Worm (Caenorhabditis elegans) whole organism, L1 larva: ENCODE measurements around the gene sulp-5.

Source experiments
- C04F5.9 ChIP-seq: sonication (generic microtip); optimal IDR thresholded peaks from 2 replicates; lab custom pipeline; 2016; ENCODE audit warnings: missing genetic modification characterization, missing compliant biosample characterization
- C16A3.4 ChIP-seq: fragments of 150-350 bp; optimal IDR thresholded peaks from 2 replicates; lab custom pipeline; 2014; ENCODE audit warnings: missing biosample characterization, missing genetic modification characterization
- C34B4.2 ChIP-seq: sonication (generic microtip); optimal IDR thresholded peaks from 2 replicates; lab custom pipeline; 2017; ENCODE audit warnings: mild to moderate bottlenecking, missing genetic modification characterization, missing compliant biosample characterization
- aly-2 ChIP-seq: fragments of 150-350 bp; optimal IDR thresholded peaks from 2 replicates; lab custom pipeline; 2014; ENCODE audit warnings: missing biosample characterization, missing genetic modification characterization
- blmp-1 ChIP-seq: fragments of 150-350 bp; optimal IDR thresholded peaks from 2 replicates; lab custom pipeline; 2014; ENCODE audit warnings: missing biosample characterization, missing genetic modification characterization
- ceh-63 ChIP-seq: fragments of 200-800 bp; sonication (Bioruptor generic); optimal IDR thresholded peaks from 2 replicates; lab custom pipeline; 2018; ENCODE audit warnings: mild to moderate bottlenecking, missing genetic modification characterization, missing compliant biosample characterization
- ceh-82 ChIP-seq, 3 experiments: fragments of 150-350 bp in 1 of 3; sonication (generic microtip) in 2 of 3; optimal IDR thresholded peaks; 2 replicates each; lab custom pipeline; 2014 to 2017; ENCODE audit warnings: missing biosample characterization in 3 of 3, missing genetic modification characterization in 3 of 3
- ceh-88 ChIP-seq: fragments of 200-800 bp; sonication (Bioruptor generic); IDR thresholded peaks from 2 replicates; pipeline ENCODE4 v1.3.6; 2022; ENCODE audit warnings: missing genetic modification characterization, missing compliant biosample characterization
- ceh-90 ChIP-seq: sonication (generic microtip); optimal IDR thresholded peaks from 2 replicates; lab custom pipeline; 2016; ENCODE audit warnings: missing genetic modification characterization, missing compliant biosample characterization
- dpl-1 ChIP-seq, 3 experiments: fragments of 150-350 bp in 2 of 3; sonication (generic microtip) in 1 of 3; optimal IDR thresholded peaks; 2 replicates each; lab custom pipeline; 2014 to 2017; ENCODE audit warnings: missing biosample characterization in 3 of 3, missing genetic modification characterization in 3 of 3, missing genetic modification reagents in 3 of 3
- efl-1 ChIP-seq, 4 experiments: fragments of 150-350 bp; optimal IDR thresholded peaks in 3 of 4; peaks in 1 of 4; 1 replicate in 1 of 4; 2 replicates in 3 of 4; lab custom pipeline; 2014; ENCODE audit warnings: missing biosample characterization in 2 of 4, missing genetic modification characterization in 2 of 4, missing genetic modification reagents in 2 of 4
- efl-3 ChIP-seq: fragments of 200-800 bp; sonication (Bioruptor generic); optimal IDR thresholded peaks from 2 replicates; lab custom pipeline; 2018; ENCODE audit warnings: mild to moderate bottlenecking, missing genetic modification characterization, missing compliant biosample characterization
- egl-13 ChIP-seq: sonication (generic microtip); optimal IDR thresholded peaks from 2 replicates; lab custom pipeline; 2016; ENCODE audit warnings: missing genotype, missing genetic modification reagents, missing genetic modification characterization, missing compliant biosample characterization
- egl-27 ChIP-seq, 2 experiments: fragments of 150-350 bp in 1 of 2; sonication (generic microtip); optimal IDR thresholded peaks; 3 replicates each; lab custom pipeline; 2017 to 2018; ENCODE audit warnings: missing biosample characterization in 2 of 2, missing genetic modification characterization in 2 of 2, missing genetic modification reagents in 2 of 2
- elt-2 ChIP-seq: sonication (generic microtip); optimal IDR thresholded peaks from 2 replicates; lab custom pipeline; 2016; ENCODE audit warnings: missing genetic modification characterization, mild to moderate bottlenecking, inconsistent platforms, missing compliant biosample characterization, missing genetic modification reagents
- elt-3 ChIP-seq, 6 experiments: fragments of 150-350 bp in 1 of 6; sonication (generic microtip); optimal IDR thresholded peaks; 2 replicates each; lab custom pipeline; 2017 to 2018; ENCODE audit warnings: missing biosample characterization in 6 of 6, missing genetic modification characterization in 6 of 6, inconsistent platforms in 1 of 6
- fkh-4 ChIP-seq: sonication (generic microtip); optimal IDR thresholded peaks from 2 replicates; lab custom pipeline; 2016; ENCODE audit warnings: missing compliant biosample characterization, missing genetic modification characterization, borderline replicate concordance
- grh-1 ChIP-seq: fragments of 200-800 bp; sonication (Bioruptor generic); IDR thresholded peaks from 2 replicates; pipeline ENCODE4 v1.3.6; 2022; ENCODE audit warnings: missing genetic modification reagents, missing genetic modification characterization, missing compliant biosample characterization
- hlh-17 ChIP-seq: fragments of 200-800 bp; sonication (Bioruptor generic); optimal IDR thresholded peaks from 2 replicates; lab custom pipeline; 2018; ENCODE audit warnings: missing genetic modification characterization, mild to moderate bottlenecking, missing compliant biosample characterization, moderate library complexity, borderline replicate concordance
- hpl-2 ChIP-seq: fragments of 150-350 bp; optimal IDR thresholded peaks from 2 replicates; lab custom pipeline; 2014; ENCODE audit warnings: missing biosample characterization, missing genetic modification reagents, missing genetic modification characterization
- irx-1 ChIP-seq: sonication (generic microtip); optimal IDR thresholded peaks from 2 replicates; lab custom pipeline; 2016; ENCODE audit warnings: missing genetic modification characterization, missing compliant biosample characterization
- isw-1 ChIP-seq: fragments of 200-800 bp; sonication (Bioruptor generic); IDR thresholded peaks from 2 replicates; pipeline ENCODE4 v1.3.6; 2022; ENCODE audit warnings: missing genetic modification characterization, missing compliant biosample characterization
- jun-1 ChIP-seq: fragments of 150-350 bp; optimal IDR thresholded peaks from 2 replicates; lab custom pipeline; 2014; ENCODE audit warnings: missing biosample characterization, missing genetic modification reagents, missing genetic modification characterization
- lin-13 ChIP-seq: fragments of 150-350 bp; optimal IDR thresholded peaks from 2 replicates; lab custom pipeline; 2014; ENCODE audit warnings: missing biosample characterization, missing genetic modification reagents, missing genetic modification characterization
- lin-14 ChIP-seq: fragments of 200-800 bp; sonication (Bioruptor generic); optimal IDR thresholded peaks from 2 replicates; lab custom pipeline; 2018; ENCODE audit warnings: mild to moderate bottlenecking, missing genetic modification characterization, moderate library complexity, missing compliant biosample characterization
- lin-15B ChIP-seq: fragments of 150-350 bp; sonication (generic microtip); optimal IDR thresholded peaks from 3 replicates; lab custom pipeline; 2014; ENCODE audit warnings: missing biosample characterization, missing genetic modification characterization
- lsy-2 ChIP-seq, 2 experiments: fragments of 150-350 bp; optimal IDR thresholded peaks; 2 replicates each; lab custom pipeline; 2014; ENCODE audit warnings: missing biosample characterization in 2 of 2, missing genetic modification characterization in 2 of 2
- mab-9 ChIP-seq: fragments of 200-800 bp; sonication (Bioruptor generic); IDR thresholded peaks from 2 replicates; pipeline ENCODE4 v1.3.6; 2022; ENCODE audit warnings: missing genetic modification reagents, missing genetic modification characterization, missing compliant biosample characterization
- mdl-1 ChIP-seq, 2 experiments: fragments of 150-350 bp; optimal IDR thresholded peaks; 2 replicates each; lab custom pipeline; 2014 to 2017; ENCODE audit warnings: missing biosample characterization in 2 of 2, missing genetic modification characterization in 2 of 2, inconsistent platforms in 1 of 2
- nhr-19 ChIP-seq: fragments of 200-800 bp; sonication (Bioruptor generic); conservative IDR thresholded peaks from 2 replicates; pipeline ENCODE4 v1.3.6; 2022; ENCODE audit warnings: missing genetic modification characterization, missing compliant biosample characterization
- nhr-237 ChIP-seq: fragments of 150-350 bp; optimal IDR thresholded peaks from 2 replicates; lab custom pipeline; 2014; ENCODE audit warnings: missing biosample characterization, missing genetic modification characterization
- nhr-28 ChIP-seq: fragments of 150-350 bp; optimal IDR thresholded peaks from 2 replicates; lab custom pipeline; 2014; ENCODE audit warnings: missing biosample characterization, missing genetic modification characterization
- nhr-76 ChIP-seq: sonication (generic microtip); optimal IDR thresholded peaks from 2 replicates; lab custom pipeline; 2017; ENCODE audit warnings: missing biosample characterization, missing genetic modification characterization
- nhr-77 ChIP-seq: fragments of 150-350 bp; optimal IDR thresholded peaks from 2 replicates; lab custom pipeline; 2014; ENCODE audit warnings: missing biosample characterization, missing genetic modification characterization
- nhr-84 ChIP-seq: sonication (generic microtip); optimal IDR thresholded peaks from 2 replicates; lab custom pipeline; 2017; ENCODE audit warnings: missing biosample characterization, missing genetic modification characterization
- nhr-85 ChIP-seq: sonication (generic microtip); peaks from one replicate; lab custom pipeline; 2016; ENCODE audit warnings: missing genetic modification characterization, inconsistent platforms, missing compliant biosample characterization
- nhr-90 ChIP-seq: sonication (generic microtip); optimal IDR thresholded peaks from 2 replicates; lab custom pipeline; 2016; ENCODE audit warnings: mild to moderate bottlenecking, missing genetic modification characterization, missing compliant biosample characterization; ENCODE audit not compliant: poor library complexity
- pax-3 ChIP-seq: fragments of 200-800 bp; sonication (Bioruptor generic); optimal IDR thresholded peaks from 2 replicates; lab custom pipeline; 2018; ENCODE audit warnings: mild to moderate bottlenecking, missing genetic modification characterization, moderate library complexity, missing compliant biosample characterization
- pqm-1 ChIP-seq: sonication (generic microtip); optimal IDR thresholded peaks from 3 replicates; lab custom pipeline; 2017; ENCODE audit warnings: missing biosample characterization, missing genetic modification characterization
- rnt-1 ChIP-seq: sonication (generic microtip); optimal IDR thresholded peaks from 2 replicates; lab custom pipeline; 2016; ENCODE audit warnings: mild to moderate bottlenecking, missing genetic modification characterization, moderate library complexity, missing compliant biosample characterization
- snpc-4 ChIP-seq: fragments of 150-350 bp; optimal IDR thresholded peaks from 2 replicates; lab custom pipeline; 2014; ENCODE audit warnings: missing biosample characterization, missing genetic modification characterization
- swsn-7 ChIP-seq: sonication (generic microtip); optimal IDR thresholded peaks from 2 replicates; lab custom pipeline; 2016; ENCODE audit warnings: missing genetic modification characterization, missing compliant biosample characterization
- tbx-2 ChIP-seq: sonication (generic microtip); optimal IDR thresholded peaks from 2 replicates; lab custom pipeline; 2016; ENCODE audit warnings: missing genetic modification characterization, missing compliant biosample characterization
- unc-130 ChIP-seq: fragments of 150-350 bp; optimal IDR thresholded peaks from 2 replicates; lab custom pipeline; 2017; ENCODE audit warnings: missing biosample characterization, missing genetic modification characterization, inconsistent platforms
- unc-30 ChIP-seq: sonication (generic microtip); optimal IDR thresholded peaks from 2 replicates; lab custom pipeline; 2017; ENCODE audit warnings: missing biosample characterization, missing genetic modification characterization
- unc-62 ChIP-seq: fragments of 150-350 bp; optimal IDR thresholded peaks from 2 replicates; lab custom pipeline; 2014; ENCODE audit warnings: missing biosample characterization, missing genetic modification reagents, missing genetic modification characterization
- unc-86 ChIP-seq: sonication (generic microtip); optimal IDR thresholded peaks from 2 replicates; lab custom pipeline; 2016; ENCODE audit warnings: missing genetic modification characterization, missing compliant biosample characterization
- vab-15 ChIP-seq: sonication (generic microtip); optimal IDR thresholded peaks from 2 replicates; lab custom pipeline; 2017; ENCODE audit warnings: missing genotype, mild to moderate bottlenecking, missing genetic modification characterization, missing compliant biosample characterization
- xbp-1 ChIP-seq: sonication (generic microtip); optimal IDR thresholded peaks from 2 replicates; lab custom pipeline; 2016; ENCODE audit warnings: missing genetic modification characterization, missing compliant biosample characterization
- ztf-11 ChIP-seq, 2 experiments: sonication (generic microtip); optimal IDR thresholded peaks; 2 replicates each; lab custom pipeline; 2016 to 2017; ENCODE audit warnings: missing genetic modification characterization in 2 of 2, missing biosample characterization in 1 of 2, missing compliant biosample characterization in 1 of 2
- ztf-4 ChIP-seq: fragments of 150-350 bp; optimal IDR thresholded peaks from 2 replicates; lab custom pipeline; 2014; ENCODE audit warnings: missing biosample characterization, missing genetic modification characterization

The sulp-5 gene

ce11 chrV:11885939-11886338 lies 6.1 kb downstream of the sulp-5 start (continued):
- no peak for TF ChIP-seq ceh-90 (tag; lab: Kevin White, UChicago)
- TF ChIP-seq pqm-1 (tag; lab: Kevin White, UChicago): no peak
- TF ChIP-seq nhr-28 (tag; lab: Kevin White, UChicago): no peak
- no peak for TF ChIP-seq isw-1 (GFP tag; lab: Robert Waterston, UW)
- TF ChIP-seq snpc-4 (tag; lab: Kevin White, UChicago): peak; percentile 31
- no peak for TF ChIP-seq fkh-4 (tag; lab: Kevin White, UChicago)
- TF ChIP-seq lsy-2 (tag; optimal IDR thresholded peaks at IDR 0.05; lab: Kevin White, UChicago): peak; percentile 51 to 56
- TF ChIP-seq swsn-7 (tag; lab: Kevin White, UChicago): peak; percentile 62
- TF ChIP-seq C04F5.9 (tag; lab: Kevin White, UChicago): peak; percentile 0
- TF ChIP-seq nhr-90 (tag; lab: Kevin White, UChicago): peak; percentile 83
- peak; percentile 54 for TF ChIP-seq blmp-1 (tag; lab: Kevin White, UChicago)
- peak; percentile 23 for TF ChIP-seq jun-1
- no peak for TF ChIP-seq hpl-2 (GFP tag; lab: Kevin White, UChicago)
- TF ChIP-seq pax-3 (tag; lab: Kevin White, UChicago): peak; percentile 21
- no peak for TF ChIP-seq unc-30 (tag; lab: Kevin White, UChicago)
- no peak for TF ChIP-seq unc-62 (GFP tag; lab: Kevin White, UChicago)
- TF ChIP-seq egl-13: no peak
- TF ChIP-seq lin-13: peak; percentile 58
- no peak for TF ChIP-seq nhr-84 (tag; lab: Kevin White, UChicago)
- peak; percentile 75 for TF ChIP-seq rnt-1 (tag; lab: Kevin White, UChicago)
- peak; percentile 90 for TF ChIP-seq tbx-2 (tag; lab: Kevin White, UChicago)
- peak; percentile 50 for TF ChIP-seq ztf-4
- TF ChIP-seq nhr-76: no peak
- peak in 2 of 3 experiments; percentile 24 to 51 for TF ChIP-seq dpl-1 (GFP tag; optimal IDR thresholded peaks at IDR 0.05; lab: Kevin White, UChicago)
- TF ChIP-seq irx-1: peak; percentile 13
- peak; percentile 36 for TF ChIP-seq nhr-77 (tag; lab: Kevin White, UChicago)
- TF ChIP-seq grh-1: peak; percentile 41; the same call in 1 of the 2 replicates
- peak; percentile 56; the same call in 1 of the 2 replicates for TF ChIP-seq ceh-88
- TF ChIP-seq lin-14 (GFP tag; lab: Kevin White, UChicago): peak; percentile 94
- peak in 1 of 3 experiments; percentile 11 for TF ChIP-seq ceh-82 (tag; optimal IDR thresholded peaks at IDR 0.05; lab: Kevin White, UChicago)
- TF ChIP-seq xbp-1 (tag; lab: Kevin White, UChicago): peak; percentile 31
- TF ChIP-seq egl-27 (tag; optimal IDR thresholded peaks at IDR 0.05; lab: Kevin White, UChicago): no peak
- TF ChIP-seq elt-2 (tag; lab: Kevin White, UChicago): peak; percentile 91
- no peak for TF ChIP-seq nhr-237 (tag; lab: Kevin White, UChicago)
- peak; percentile 61 for TF ChIP-seq C16A3.4 (tag; lab: Kevin White, UChicago)
- no peak for TF ChIP-seq ztf-11 (tag; optimal IDR thresholded peaks at IDR 0.05; lab: Kevin White, UChicago)
- TF ChIP-seq elt-3 (tag; optimal IDR thresholded peaks at IDR 0.05; lab: Kevin White, UChicago): peak in 3 of 6 experiments; percentile 34 to 89 (median 87)
- no peak for TF ChIP-seq C34B4.2 (tag; lab: Kevin White, UChicago)
- TF ChIP-seq hlh-17 (GFP tag; lab: Kevin White, UChicago): no peak
- no peak for TF ChIP-seq aly-2
- no peak for TF ChIP-seq vab-15 (tag; lab: Kevin White, UChicago)
- peak; percentile 99 for TF ChIP-seq nhr-19 (GFP tag; lab: Robert Waterston, UW)

- no peak for TF ChIP-seq egl-13
- TF ChIP-seq efl-3: no peak
- peak; percentile 51 for TF ChIP-seq nhr-77 (tag; lab: Kevin White, UChicago)
- peak; percentile 67 for TF ChIP-seq unc-130 (tag; lab: Kevin White, UChicago)
- TF ChIP-seq nhr-28 (tag; lab: Kevin White, UChicago): no peak
- TF ChIP-seq tbx-2 (tag; lab: Kevin White, UChicago): peak; percentile 88
- peak; percentile 23 to 46 for TF ChIP-seq efl-1 (optimal IDR thresholded peaks at IDR 0.05; lab: Kevin White, UChicago)
- peak in 1 of 2 experiments; percentile 95 for TF ChIP-seq efl-1 (GFP tag; optimal IDR thresholded peaks at IDR 0.05 in 1 of 2; lab: Kevin White, UChicago)
- TF ChIP-seq fkh-4 (tag; lab: Kevin White, UChicago): no peak
- TF ChIP-seq pax-3 (tag; lab: Kevin White, UChicago): peak; percentile 56
- peak; percentile 25 to 99 for TF ChIP-seq mdl-1 (tag; optimal IDR thresholded peaks at IDR 0.05; lab: Kevin White, UChicago)
- TF ChIP-seq ceh-63 (GFP tag; lab: Kevin White, UChicago): no peak
- no peak for TF ChIP-seq lin-15B (tag; lab: Kevin White, UChicago)
- no peak for TF ChIP-seq mab-9 (GFP tag; lab: Robert Waterston, UW)
- TF ChIP-seq ztf-4: peak; percentile 56
- TF ChIP-seq unc-86: no peak
- no peak for TF ChIP-seq unc-62 (GFP tag; lab: Kevin White, UChicago)
- TF ChIP-seq nhr-85 (tag; lab: Kevin White, UChicago): peak; percentile 94
- no peak for TF ChIP-seq ceh-90 (tag; lab: Kevin White, UChicago)
These were observed 8.2 kb downstream of the sulp-5 start, which contains the start of gene adh-1 for ce11 chrV:11887988-11888499. TSS of gene adh-1 (plus strand) at chrV:11888248.
